Fruit fly (Drosophila melanogaster) whole organism, prepupa: Measurements from ENCODE around the gene Imp.

Experiments
- CG10631 ChIP-seq: fragments of 200-800 bp; sonication (Bioruptor generic); optimal IDR thresholded peaks from 2 replicates; lab custom pipeline; 2016; ENCODE audit warnings: missing biosample characterization, missing genetic modification characterization
- CG11294 ChIP-seq: fragments of 200-800 bp; sonication (Bioruptor generic); IDR thresholded peaks from 2 replicates; pipeline ENCODE4 v1.3.6; 2022; ENCODE audit warnings: missing biosample characterization, missing genetic modification characterization
- CG11902 ChIP-seq: fragments of 200-800 bp; sonication (Bioruptor generic); optimal IDR thresholded peaks from 3 replicates; lab custom pipeline; 2016; ENCODE audit warnings: missing biosample characterization, missing genetic modification characterization
- CG15336 ChIP-seq: fragments of 200-800 bp; sonication (Bioruptor generic); IDR thresholded peaks from 2 replicates; pipeline ENCODE4 v1.3.6; 2022; ENCODE audit warnings: missing biosample characterization, missing genetic modification characterization
- CG1621 ChIP-seq: fragments of 200-800 bp; sonication (Bioruptor generic); optimal IDR thresholded peaks from 3 replicates; lab custom pipeline; 2018; ENCODE audit warnings: missing biosample characterization, mild to moderate bottlenecking, missing genetic modification characterization
- CG31627 ChIP-seq: fragments of 200-800 bp; sonication (Bioruptor generic); optimal IDR thresholded peaks from 3 replicates; lab custom pipeline; 2016; ENCODE audit warnings: missing biosample characterization, missing genetic modification characterization
- CG4318 ChIP-seq: fragments of 200-800 bp; sonication (Bioruptor generic); optimal IDR thresholded peaks from 3 replicates; lab custom pipeline; 2017; ENCODE audit warnings: missing biosample characterization, mild to moderate bottlenecking, missing genetic modification characterization
- CG6276 ChIP-seq: fragments of 200-800 bp; sonication (Bioruptor generic); optimal IDR thresholded peaks from 2 replicates; lab custom pipeline; 2017; ENCODE audit warnings: missing biosample characterization, mild to moderate bottlenecking, missing genetic modification characterization
- CG6792 ChIP-seq: fragments of 200-800 bp; sonication (Bioruptor generic); optimal IDR thresholded peaks from 3 replicates; lab custom pipeline; 2016; ENCODE audit warnings: missing biosample characterization, missing genetic modification characterization
- CG6854 ChIP-seq: fragments of 200-800 bp; sonication (Bioruptor generic); optimal IDR thresholded peaks from 2 replicates; lab custom pipeline; 2017; ENCODE audit warnings: missing biosample characterization, mild to moderate bottlenecking, missing genetic modification characterization
- CG8119 ChIP-seq: fragments of 200-800 bp; sonication (Bioruptor generic); IDR thresholded peaks from 3 replicates; pipeline ENCODE4 v1.3.6; 2022; ENCODE audit warnings: missing biosample characterization, missing genetic modification characterization
- Eip93F ChIP-seq: fragments of 200-800 bp; sonication (Bioruptor generic); optimal IDR thresholded peaks from 2 replicates; lab custom pipeline; 2016; ENCODE audit warnings: missing biosample characterization, mild to moderate bottlenecking, missing genetic modification characterization
- Ets21C ChIP-seq: fragments of 200-800 bp; sonication (Bioruptor generic); optimal IDR thresholded peaks from 3 replicates; lab custom pipeline; 2016; ENCODE audit warnings: missing biosample characterization, missing genetic modification characterization
- Smox ChIP-seq: fragments of 200-800 bp; sonication (Bioruptor generic); optimal IDR thresholded peaks from 3 replicates; lab custom pipeline; 2016; ENCODE audit warnings: missing biosample characterization, missing genetic modification characterization
- pdm3 ChIP-seq: fragments of 200-800 bp; sonication (Bioruptor generic); optimal IDR thresholded peaks from 3 replicates; lab custom pipeline; 2016; ENCODE audit warnings: missing biosample characterization, missing genetic modification characterization
- ss ChIP-seq, 2 experiments: fragments of 200-800 bp; sonication (Bioruptor generic); optimal IDR thresholded peaks; 2 replicates in 1 of 2; 3 replicates in 1 of 2; lab custom pipeline; 2017 to 2018; ENCODE audit warnings: mild to moderate bottlenecking in 2 of 2, missing biosample characterization in 2 of 2, missing genetic modification characterization in 2 of 2, moderate library complexity in 1 of 2
- svp ChIP-seq: fragments of 200-800 bp; sonication (Bioruptor generic); peaks from one replicate; lab custom pipeline; 2016; ENCODE audit warnings: missing biosample characterization, missing genetic modification characterization

Imp gene

dm6 chrX:10738151-10738430 is 86.0 kb downstream of the Imp start:
- TF ChIP-seq Smox (GFP tag; lab: Kevin White, UChicago) (no peak), CG8119 (no peak), svp (no peak), CG10631 (no peak), pdm3 (GFP tag; lab: Kevin White, UChicago) (no peak), CG11902 (no peak), CG4318 (no peak), CG15336 (GFP tag; lab: Robert Waterston, UW) (no peak), CG6792 (GFP tag; lab: Kevin White, UChicago) (no peak), CG6276 (GFP tag; lab: Kevin White, UChicago) (no peak), CG1621 (tag; lab: Kevin White, UChicago) (no peak), Eip93F (GFP tag; lab: Kevin White, UChicago) (no peak), ss (GFP tag; optimal IDR thresholded peaks at IDR 0.05; lab: Kevin White, UChicago) (no peak), CG11294 (GFP tag; lab: Robert Waterston, UW) (no peak), CG31627 (no peak), Ets21C (GFP tag; lab: Kevin White, UChicago) (no peak), CG6854 (GFP tag; lab: Kevin White, UChicago) (no peak)
